Fruit fly (Drosophila melanogaster): ENCODE measurements around the gene hth.

The hth gene

dm6 chr3R:10628234-10628633, 11.1 kb downstream of the hth start (continued):
- TF ChIP-seq esg (GFP tag; conservative IDR thresholded peaks at IDR 0.05), result peak; percentile 24; the same call in 1 of the 2 replicates
- peak; percentile 70 for TF ChIP-seq Blimp-1 (GFP tag; optimal IDR thresholded peaks at IDR 0.05)
- no peak for TF ChIP-seq disco-r (GFP tag; optimal IDR thresholded peaks at IDR 0.05)
- TF ChIP-seq ci (GFP tag; IDR thresholded peaks at IDR 0.05), result peak; percentile 74
- no peak for TF ChIP-seq CG42726 (GFP tag; IDR thresholded peaks at IDR 0.05; ENCODE audit: partially characterized antibody)
- peak; percentile 1 for TF ChIP-seq Max (GFP tag; optimal IDR thresholded peaks at IDR 0.05)
- TF ChIP-seq CG8089 (GFP tag; optimal IDR thresholded peaks at IDR 0.05), result no peak
- TF ChIP-seq Sox102F (GFP tag; optimal IDR thresholded peaks at IDR 0.05), result peak; percentile 57
- no peak for TF ChIP-seq Nf-YC (tag; optimal IDR thresholded peaks at IDR 0.05)
- TF ChIP-seq Elba2 (GFP tag; optimal IDR thresholded peaks at IDR 0.05), result peak; percentile 26
- no peak for TF ChIP-seq CG12219 (GFP tag; optimal IDR thresholded peaks at IDR 0.05)
- no peak for TF ChIP-seq hkb (optimal IDR thresholded peaks at IDR 0.05)
- TF ChIP-seq hkb (GFP tag; IDR thresholded peaks at IDR 0.05), result 0 out of 2 replicates have a peak, but pooled peaks have one; percentile 16
- no peak for TF ChIP-seq tio (GFP tag; optimal IDR thresholded peaks at IDR 0.05)
- TF ChIP-seq CG43689 (GFP tag; IDR thresholded peaks at IDR 0.05), result no peak
- TF ChIP-seq Eip74EF (GFP tag; optimal IDR thresholded peaks at IDR 0.05), result no peak
- TF ChIP-seq CG1024 (GFP tag; IDR thresholded peaks at IDR 0.05), result peak; percentile 57; the same call in 1 of the 2 replicates
- TF ChIP-seq phol (tag; optimal IDR thresholded peaks at IDR 0.05), result peak; percentile 67
- peak; percentile 83 for TF ChIP-seq Xrp1 (GFP tag; IDR thresholded peaks at IDR 0.05)
- TF ChIP-seq CG4404 (GFP tag; IDR thresholded peaks at IDR 0.05), result peak; percentile 72
- TF ChIP-seq Poxn (GFP tag; IDR thresholded peaks at IDR 0.05), result no peak
- no peak for TF ChIP-seq Optix (GFP tag; IDR thresholded peaks at IDR 0.05)
- TF ChIP-seq schlank (tag; optimal IDR thresholded peaks at IDR 0.05), result no peak
- peak; percentile 67 for TF ChIP-seq CG6689 (GFP tag; IDR thresholded peaks at IDR 0.05)
- TF ChIP-seq Neu2 (GFP tag; optimal IDR thresholded peaks at IDR 0.05; ENCODE audit: borderline replicate concordance), result no peak
- no peak for TF ChIP-seq CG11456 (GFP tag; IDR thresholded peaks at IDR 0.05)
- no peak for TF ChIP-seq CG12071 (GFP tag; optimal IDR thresholded peaks at IDR 0.05)
- no peak for TF ChIP-seq CG7987 (GFP tag; optimal IDR thresholded peaks at IDR 0.05)
- no peak for TF ChIP-seq CG12659 (GFP tag; optimal IDR thresholded peaks at IDR 0.05)
- TF ChIP-seq NFAT (GFP tag; IDR thresholded peaks at IDR 0.05), result no peak
- peak; percentile 57 for TF ChIP-seq CG4820 (GFP tag; optimal IDR thresholded peaks at IDR 0.05)
- peak; percentile 48 for TF ChIP-seq CG8924 (tag; optimal IDR thresholded peaks at IDR 0.05)
- no peak for TF ChIP-seq nerfin-1 (tag; optimal IDR thresholded peaks at IDR 0.05)
- TF ChIP-seq CG15011 (GFP tag; optimal IDR thresholded peaks at IDR 0.05), result no peak
- peak; percentile 58; the same call in 1 of the 2 replicates for TF ChIP-seq CG31441 (GFP tag; IDR thresholded peaks at IDR 0.05)
- no peak for TF ChIP-seq CG10274 (GFP tag; optimal IDR thresholded peaks at IDR 0.05)
- TF ChIP-seq btn (GFP tag; optimal IDR thresholded peaks at IDR 0.05), result peak; percentile 13
- no peak for TF ChIP-seq NfI (GFP tag; optimal IDR thresholded peaks at IDR 0.05)
- TF ChIP-seq ara (GFP tag; IDR thresholded peaks at IDR 0.05), result peak; percentile 60; the same call in 1 of the 2 replicates
- peak; percentile 28 for TF ChIP-seq CG10462 (GFP tag; optimal IDR thresholded peaks at IDR 0.05)
- peak; percentile 14 to 46 for TF ChIP-seq dpn (GFP tag; optimal IDR thresholded peaks at IDR 0.05)
- 0 out of 2 replicates have a peak, but pooled peaks have one; percentile 43 for TF ChIP-seq sens-2 (GFP tag; IDR thresholded peaks at IDR 0.05)
- TF ChIP-seq bbx (GFP tag; IDR thresholded peaks at IDR 0.05; ENCODE audit: partially characterized antibody), result no peak
- TF ChIP-seq amos (GFP tag; IDR thresholded peaks at IDR 0.05; ENCODE audit: partially characterized antibody), result no peak
- TF ChIP-seq eyg (GFP tag; optimal IDR thresholded peaks at IDR 0.05), result no peak
- TF ChIP-seq ERR (GFP tag; optimal IDR thresholded peaks at IDR 0.05), result no peak
- TF ChIP-seq CG18619 (GFP tag; optimal IDR thresholded peaks at IDR 0.05), result no peak
- peak in 1 of 3 experiments; percentile 55 for TF ChIP-seq lola (GFP tag; optimal IDR thresholded peaks at IDR 0.05)
- TF ChIP-seq CG6654 (GFP tag; optimal IDR thresholded peaks at IDR 0.05), result no peak
- TF ChIP-seq CG2120 (GFP tag; optimal IDR thresholded peaks at IDR 0.05), result no peak
- peak; percentile 33 for TF ChIP-seq CG16863 (GFP tag; optimal IDR thresholded peaks at IDR 0.05)

All from whole organism, embryonic.